Fruit fly (Drosophila melanogaster) whole organism, pupa: ENCODE data around the gene Agxt.

Experiments
- CG10348 ChIP-seq: fragments of 200-800 bp; sonication (Bioruptor generic); IDR thresholded peaks from 2 replicates; pipeline ENCODE4 v1.3.6; 2022; ENCODE audit warnings: missing biosample characterization, missing genetic modification characterization
- CG12605 ChIP-seq: fragments of 200-800 bp; sonication (Bioruptor generic); IDR thresholded peaks from 2 replicates; pipeline ENCODE4 v1.3.6; 2022; ENCODE audit warnings: missing biosample characterization, missing genetic modification characterization
- CG13204 ChIP-seq: fragments of 200-800 bp; sonication (Bioruptor generic); optimal IDR thresholded peaks from 2 replicates; lab custom pipeline; 2018; ENCODE audit warnings: missing biosample characterization, mild to moderate bottlenecking, missing genetic modification characterization, moderate library complexity
- CG14655 ChIP-seq: fragments of 200-800 bp; sonication (Bioruptor generic); optimal IDR thresholded peaks from 3 replicates; lab custom pipeline; 2017; ENCODE audit warnings: mild to moderate bottlenecking, missing biosample characterization, missing genetic modification reagents, missing genetic modification characterization
- CG15710 ChIP-seq: fragments of 200-800 bp; sonication (Bioruptor generic); optimal IDR thresholded peaks from 2 replicates; lab custom pipeline; 2018; ENCODE audit warnings: missing biosample characterization, mild to moderate bottlenecking, missing genetic modification characterization, moderate library complexity
- CG17806 ChIP-seq: fragments of 200-800 bp; sonication (Bioruptor generic); optimal IDR thresholded peaks from 2 replicates; lab custom pipeline; 2018; ENCODE audit warnings: missing biosample characterization, mild to moderate bottlenecking, missing genetic modification characterization, moderate library complexity
- CG32121 ChIP-seq: fragments of 200-800 bp; sonication (Bioruptor generic); IDR thresholded peaks from 2 replicates; pipeline ENCODE4 v1.3.6; 2022; ENCODE audit warnings: missing biosample characterization, missing genetic modification characterization
- CG34367 ChIP-seq: fragments of 200-800 bp; sonication (Bioruptor generic); optimal IDR thresholded peaks from 2 replicates; lab custom pipeline; 2018; ENCODE audit warnings: missing biosample characterization, mild to moderate bottlenecking, missing genetic modification characterization
- CG4496 ChIP-seq: fragments of 200-800 bp; sonication (Bioruptor generic); IDR thresholded peaks from 3 replicates; pipeline ENCODE4 v1.3.6; 2022; ENCODE audit warnings: missing biosample characterization, missing genetic modification characterization
- CG8159 ChIP-seq: fragments of 200-800 bp; sonication (Bioruptor generic); optimal IDR thresholded peaks from 3 replicates; lab custom pipeline; 2018; ENCODE audit warnings: missing biosample characterization, mild to moderate bottlenecking, missing genetic modification characterization, moderate library complexity
- CG8301 ChIP-seq: fragments of 200-800 bp; sonication (Bioruptor generic); optimal IDR thresholded peaks from 2 replicates; lab custom pipeline; 2018; ENCODE audit warnings: missing biosample characterization, mild to moderate bottlenecking, missing genetic modification characterization
- CG9948 ChIP-seq: fragments of 200-800 bp; sonication (Bioruptor generic); optimal IDR thresholded peaks from 2 replicates; lab custom pipeline; 2018; ENCODE audit warnings: missing biosample characterization, mild to moderate bottlenecking, missing genetic modification characterization, moderate library complexity
- D1 ChIP-seq: fragments of 200-800 bp; sonication (Bioruptor generic); optimal IDR thresholded peaks from 2 replicates; lab custom pipeline; 2018; ENCODE audit warnings: missing biosample characterization, mild to moderate bottlenecking, missing genetic modification characterization, moderate library complexity
- EcR ChIP-seq: fragments of 200-800 bp; sonication (Bioruptor generic); optimal IDR thresholded peaks from 3 replicates; lab custom pipeline; 2019; ENCODE audit warnings: missing biosample characterization, missing genetic modification characterization, mild to moderate bottlenecking, moderate library complexity, missing genetic modification reagents
- Ets98B ChIP-seq: fragments of 200-800 bp; sonication (Bioruptor generic); IDR thresholded peaks from 2 replicates; pipeline ENCODE4 v1.3.6; 2022; ENCODE audit warnings: missing biosample characterization, missing genetic modification characterization
- Pif1A ChIP-seq: fragments of 200-800 bp; sonication (Bioruptor generic); optimal IDR thresholded peaks from 3 replicates; lab custom pipeline; 2016; ENCODE audit warnings: missing biosample characterization, missing genetic modification characterization
- Pif1B ChIP-seq: fragments of 200-800 bp; sonication (Bioruptor generic); optimal IDR thresholded peaks from 3 replicates; lab custom pipeline; 2016; ENCODE audit warnings: missing biosample characterization, missing genetic modification characterization
- Snoo ChIP-seq: fragments of 200-800 bp; sonication (Bioruptor generic); optimal IDR thresholded peaks from 3 replicates; lab custom pipeline; 2017; ENCODE audit warnings: missing biosample characterization, mild to moderate bottlenecking, missing genetic modification characterization, inconsistent platforms
- fd96Ca ChIP-seq: fragments of 200-800 bp; sonication (Bioruptor generic); IDR thresholded peaks from 3 replicates; pipeline ENCODE4 v1.3.6; 2022; ENCODE audit warnings: missing biosample characterization, missing genetic modification characterization
- gl ChIP-seq: fragments of 200-800 bp; sonication (Bioruptor generic); optimal IDR thresholded peaks from 2 replicates; lab custom pipeline; 2018; ENCODE audit warnings: missing biosample characterization, mild to moderate bottlenecking, missing genetic modification characterization
- rn ChIP-seq: fragments of 200-800 bp; sonication (Bioruptor generic); IDR thresholded peaks from 2 replicates; pipeline ENCODE4 v1.3.6; 2022; ENCODE audit warnings: missing biosample characterization, missing genetic modification characterization

The Agxt gene

dm6 chrX:6573799-6574198 lies 45.1 kb downstream of the Agxt start:
- TF ChIP-seq CG32121 (GFP tag; lab: Robert Waterston, UW) (no peak), CG17806 (peak; percentile 15), CG8159 (tag; lab: Kevin White, UChicago) (peak; percentile 40), Pif1A (peak; percentile 19), Snoo (tag; lab: Kevin White, UChicago) (peak; percentile 16), CG9948 (peak; percentile 17), CG8301 (tag; lab: Kevin White, UChicago) (peak; percentile 37), fd96Ca (GFP tag; lab: Robert Waterston, UW) (peak; percentile 43; the same call in 1 of the 3 replicates), CG14655 (GFP tag; lab: Kevin White, UChicago) (peak; percentile 63), CG15710 (tag; lab: Kevin White, UChicago) (peak; percentile 36), rn (GFP tag; lab: Robert Waterston, UW) (no peak), CG4496 (GFP tag; lab: Robert Waterston, UW) (no peak), Pif1B (GFP tag; lab: Kevin White, UChicago) (peak; percentile 4)

- TF ChIP-seq CG32121 (GFP tag; lab: Robert Waterston, UW) = peak; percentile 13; the same call in 1 of the 2 replicates
- no peak for TF ChIP-seq CG34367 (tag; lab: Kevin White, UChicago)
- peak; percentile 53 for TF ChIP-seq Ets98B (GFP tag; lab: Robert Waterston, UW)
- peak; percentile 33; the same call in 1 of the 2 replicates for TF ChIP-seq CG12605
- no peak for TF ChIP-seq CG13204 (GFP tag; lab: Kevin White, UChicago)
- peak; percentile 29 for TF ChIP-seq CG8301 (tag; lab: Kevin White, UChicago)
- TF ChIP-seq Snoo (tag; lab: Kevin White, UChicago) = no peak
- TF ChIP-seq CG17806 = no peak
- TF ChIP-seq CG15710 (tag; lab: Kevin White, UChicago) = no peak
- TF ChIP-seq fd96Ca (GFP tag; lab: Robert Waterston, UW) = peak; percentile 68; the same call in 2 of the 3 replicates
- TF ChIP-seq gl (tag; lab: Kevin White, UChicago) = no peak
- TF ChIP-seq CG9948 = no peak
- TF ChIP-seq EcR (GFP tag; lab: Kevin White, UChicago) = no peak
- no peak for TF ChIP-seq CG8159 (tag; lab: Kevin White, UChicago)
- peak; percentile 9 for TF ChIP-seq Pif1B (GFP tag; lab: Kevin White, UChicago)
- no peak for TF ChIP-seq CG10348 (GFP tag; lab: Robert Waterston, UW)
- no peak for TF ChIP-seq Pif1A
- TF ChIP-seq rn (GFP tag; lab: Robert Waterston, UW) = no peak
- peak; percentile 27 for TF ChIP-seq CG14655 (GFP tag; lab: Kevin White, UChicago)
- peak; percentile 78 for TF ChIP-seq CG4496 (GFP tag; lab: Robert Waterston, UW)
- TF ChIP-seq D1 = no peak
Measured at dm6 chrX:6574488-6574887, 45.7 kb downstream of the Agxt start.
